Fruit fly (Drosophila melanogaster): ENCODE results near the gene FoxP.

FoxP gene

DNA sequence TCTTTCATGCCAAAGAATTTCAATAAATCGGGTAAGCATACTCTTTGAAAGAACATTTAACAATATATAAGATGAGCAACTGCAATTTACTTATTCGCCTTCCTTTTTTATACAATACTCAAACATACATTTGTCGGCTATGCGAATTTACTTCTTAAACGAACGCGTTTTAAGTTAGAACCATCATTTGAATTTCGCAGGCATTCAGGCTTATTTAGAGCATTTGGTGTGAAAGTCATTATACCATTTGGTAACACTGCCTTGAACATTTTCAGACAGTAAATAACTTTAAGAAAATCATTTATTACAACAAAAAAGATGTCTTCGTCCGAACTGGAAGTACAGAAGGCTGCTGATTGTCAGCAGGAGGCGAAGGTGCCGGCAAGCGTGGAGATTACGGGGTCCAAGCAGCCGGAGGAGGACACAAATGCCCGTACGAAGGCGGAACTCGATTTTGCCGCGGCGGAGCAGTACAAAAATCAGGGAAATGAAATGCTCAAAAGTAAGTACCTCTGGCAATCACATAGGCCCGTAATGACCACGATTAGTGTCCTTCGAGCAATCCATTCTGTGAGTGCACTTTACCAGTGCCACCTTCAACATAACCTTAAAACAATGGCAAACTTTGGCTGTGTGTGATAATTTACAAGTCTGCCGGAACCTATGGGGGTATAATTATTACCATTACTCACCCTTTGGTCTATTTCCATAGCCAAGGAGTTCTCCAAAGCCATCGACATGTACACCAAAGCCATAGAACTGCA, 17.4 kb upstream of the FoxP start:
- TF ChIP-seq CG8478 (optimal IDR thresholded peaks at IDR 0.05) (no peak), CTCF (optimal IDR thresholded peaks at IDR 0.05) (no peak)

DNA sequence ATGACTTTTGCATAAGTTTGCCTTT, 17.0 kb upstream of the FoxP start, which contains the start of gene PpD3:
TSS of gene PpD3 (plus strand) at position 1 of the 25 bp plus-strand sequence.
- TF ChIP-seq CG8478 (optimal IDR thresholded peaks at IDR 0.05), result no peak
- no peak for TF ChIP-seq CTCF (optimal IDR thresholded peaks at IDR 0.05)

DNA sequence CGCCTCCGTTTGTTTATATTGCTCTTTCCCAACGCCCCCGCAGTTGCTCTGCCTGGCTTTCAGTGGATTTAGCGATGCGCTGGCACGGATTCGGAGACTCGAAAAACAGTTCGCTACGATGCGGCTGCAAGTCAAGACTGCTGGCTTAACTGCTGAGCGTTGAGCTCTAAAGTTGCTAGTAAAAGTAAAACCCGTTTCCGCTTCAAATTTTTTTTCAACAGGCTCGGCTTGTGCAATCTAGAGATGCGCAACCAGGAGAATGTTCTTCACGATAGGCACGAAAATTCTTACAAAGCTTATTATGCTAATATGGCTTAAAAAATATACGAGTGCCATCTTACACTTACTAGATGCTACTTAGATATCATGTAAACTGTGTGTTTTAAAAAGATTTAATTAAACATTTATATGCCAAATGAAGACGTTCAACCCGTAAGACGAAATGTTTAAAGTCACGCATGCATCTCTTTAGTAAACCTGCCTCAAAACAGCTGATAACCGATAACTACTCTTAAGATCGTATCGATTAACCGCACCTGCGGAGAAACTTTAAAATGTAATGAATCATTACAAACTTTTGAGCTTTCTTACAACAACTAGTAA, 16.7 kb upstream of the FoxP start, which contains the start of gene CG12948:
TSS of gene CG12948 (minus strand) at position 473 of the 603 bp plus-strand sequence.
- TF ChIP-seq CG8478 (optimal IDR thresholded peaks at IDR 0.05) (no peak), CTCF (optimal IDR thresholded peaks at IDR 0.05) (no peak)

DNA sequence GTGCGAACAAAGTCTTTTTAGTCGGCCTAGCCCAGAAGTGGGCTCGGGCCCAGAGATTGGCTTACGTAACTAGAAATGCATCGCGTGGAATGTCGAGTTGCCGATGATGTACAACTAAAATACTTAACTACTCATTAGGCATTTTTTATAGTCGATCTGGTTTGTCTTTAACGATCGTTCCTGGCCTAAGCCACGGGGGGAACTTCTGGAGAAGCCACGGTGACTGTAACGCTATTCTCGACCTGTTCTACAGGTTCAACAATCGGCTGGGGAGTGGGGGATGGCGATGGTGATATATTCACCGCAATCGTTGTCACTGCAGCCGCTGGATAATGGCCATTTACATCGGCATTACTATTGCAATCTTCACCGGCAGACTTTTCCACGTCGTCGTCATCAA, 15.6 kb upstream of the FoxP start, which contains the start of gene CG34409:
TSS of gene CG34409 (minus strand) at position 101 of the 400 bp plus-strand sequence.
- TF ChIP-seq CG8478 (optimal IDR thresholded peaks at IDR 0.05), result no peak
- no peak for TF ChIP-seq CTCF (optimal IDR thresholded peaks at IDR 0.05)

DNA sequence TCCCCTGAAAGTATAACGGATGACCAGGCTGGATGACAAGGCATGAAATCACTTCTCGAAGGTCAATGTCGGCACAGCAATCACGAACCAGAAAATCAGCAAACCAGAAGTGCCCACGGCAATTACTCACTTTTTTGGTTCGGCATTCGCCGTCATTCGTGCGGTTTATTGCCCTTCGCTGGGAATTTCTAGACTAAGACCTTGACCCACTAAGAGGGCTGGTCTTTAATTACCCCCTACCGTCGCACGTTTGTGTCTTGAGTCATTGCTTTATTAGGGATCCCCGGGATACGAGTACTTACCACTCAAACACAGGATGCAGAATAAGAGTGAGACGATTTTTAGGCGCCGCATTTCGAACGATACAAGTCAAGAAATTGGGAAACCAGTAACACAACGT, 14.8 kb upstream of the FoxP start:
- no peak for TF ChIP-seq CG8478 (optimal IDR thresholded peaks at IDR 0.05)
- TF ChIP-seq CTCF (optimal IDR thresholded peaks at IDR 0.05), result no peak

DNA sequence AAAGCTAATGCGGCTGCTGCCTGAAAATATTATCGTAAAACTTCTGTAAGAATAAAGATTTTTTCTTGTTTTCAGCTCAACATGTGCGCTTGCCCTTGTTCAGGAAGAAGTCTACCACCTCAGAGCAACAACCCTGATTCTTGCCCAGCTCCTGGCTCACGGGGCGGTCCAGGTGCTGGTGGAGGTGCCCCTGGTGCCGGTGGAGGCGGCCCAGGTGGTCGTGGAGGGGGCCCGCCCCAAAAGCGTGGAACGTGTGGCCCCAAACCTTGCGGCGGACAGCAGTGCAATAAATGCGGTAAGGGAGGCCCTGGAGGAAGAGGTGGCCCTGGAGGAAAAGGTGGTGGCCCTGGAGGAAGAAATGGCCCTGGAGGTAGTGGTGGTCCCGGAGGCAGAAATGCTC, 13.3 kb upstream of the FoxP start:
- TF ChIP-seq CTCF (optimal IDR thresholded peaks at IDR 0.05) (no peak), CG8478 (optimal IDR thresholded peaks at IDR 0.05) (no peak)

DNA sequence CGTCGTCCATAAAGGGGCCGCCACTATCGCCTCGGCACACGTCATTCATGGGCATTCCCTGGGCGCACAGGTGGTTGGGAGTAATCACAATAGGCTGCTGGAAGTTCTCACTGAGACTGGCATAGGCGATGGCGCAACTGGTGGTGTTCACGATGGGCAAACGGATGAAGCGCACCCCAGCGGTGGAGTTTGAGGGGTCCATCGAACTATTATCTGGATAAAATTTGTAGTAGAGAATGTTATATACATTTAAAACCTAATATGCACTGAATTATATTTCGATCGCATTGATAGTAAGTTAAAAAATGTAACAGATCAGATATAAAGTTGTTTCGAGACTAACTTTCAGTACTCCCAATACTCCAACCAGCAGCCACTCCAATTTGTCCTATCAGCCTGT, 12.5 kb upstream of the FoxP start, which contains the start of gene CG31415:
TSS of gene CG31415 (plus strand) at position 301 of the 400 bp plus-strand sequence.
- no peak for TF ChIP-seq CG8478 (optimal IDR thresholded peaks at IDR 0.05)
- TF ChIP-seq CTCF (optimal IDR thresholded peaks at IDR 0.05), result no peak

DNA sequence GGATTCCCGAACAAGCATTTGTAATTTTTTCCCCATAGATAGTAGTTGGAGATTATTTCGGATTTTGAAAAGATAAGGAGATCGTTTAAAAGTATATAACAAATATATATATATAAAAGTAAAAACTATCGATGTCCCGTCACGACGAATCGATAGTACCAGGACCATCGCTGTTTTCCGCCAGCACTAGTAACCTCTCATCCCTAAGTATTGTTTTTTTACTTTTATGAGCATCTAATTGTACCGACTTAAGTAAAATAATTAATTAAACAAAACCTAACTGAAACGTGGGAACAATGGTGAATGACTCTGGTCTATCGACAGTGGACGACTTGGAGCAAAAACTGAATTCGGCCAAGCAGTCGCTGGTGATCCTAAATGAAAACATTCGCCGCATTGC, 10.0 kb upstream of the FoxP start, which contains the start of gene Pnn:
TSS of gene Pnn (plus strand) at position 187 of the 400 bp plus-strand sequence.
- TF ChIP-seq CG8478 (optimal IDR thresholded peaks at IDR 0.05), result no peak
- no peak for TF ChIP-seq CTCF (optimal IDR thresholded peaks at IDR 0.05)

DNA sequence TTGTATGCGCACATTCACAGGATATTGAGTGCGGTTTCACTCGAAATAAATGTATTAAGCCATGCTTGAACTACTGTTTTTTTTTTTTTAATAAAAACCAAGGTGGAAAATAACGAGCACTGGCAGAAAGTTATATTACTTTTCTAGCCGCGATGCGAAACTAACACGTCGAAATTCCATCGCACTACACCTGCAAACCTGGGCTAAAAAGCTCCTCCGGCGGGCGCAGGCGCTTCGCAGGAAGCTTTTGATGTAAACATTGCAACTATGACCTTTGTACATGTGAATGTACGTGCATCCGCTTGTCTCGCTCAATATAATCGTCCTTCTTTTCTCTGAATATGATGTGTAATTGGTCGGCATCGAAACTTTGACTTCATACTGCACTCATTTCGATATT, 9.1 kb upstream of the FoxP start, which contains the start of gene side-VII:
TSS of gene side-VII (minus strand) at position 187 of the 400 bp plus-strand sequence.
- no peak for TF ChIP-seq CTCF (optimal IDR thresholded peaks at IDR 0.05)
- no peak for TF ChIP-seq CG8478 (optimal IDR thresholded peaks at IDR 0.05)

DNA sequence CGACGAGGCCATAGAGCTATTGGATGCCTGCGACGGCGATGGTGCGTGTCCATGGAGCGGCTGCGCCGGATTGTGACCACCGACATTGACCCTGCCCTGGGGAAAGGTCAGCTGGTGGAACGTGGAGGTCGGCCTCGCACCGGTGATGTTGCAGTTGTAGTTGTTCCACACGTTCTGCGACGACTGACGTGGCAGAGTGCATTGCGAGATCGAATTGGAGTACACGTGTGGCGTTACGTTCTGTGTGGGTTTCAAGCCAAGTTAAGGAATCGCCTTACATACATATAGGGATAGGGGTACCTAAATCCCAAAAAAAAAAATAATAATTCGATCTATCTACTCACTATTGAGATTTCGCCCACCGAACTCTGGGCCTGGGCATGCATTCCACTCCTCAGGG, 4.5 kb upstream of the FoxP start:
- TF ChIP-seq CG8478 (optimal IDR thresholded peaks at IDR 0.05) (no peak), CTCF (optimal IDR thresholded peaks at IDR 0.05) (no peak)

DNA sequence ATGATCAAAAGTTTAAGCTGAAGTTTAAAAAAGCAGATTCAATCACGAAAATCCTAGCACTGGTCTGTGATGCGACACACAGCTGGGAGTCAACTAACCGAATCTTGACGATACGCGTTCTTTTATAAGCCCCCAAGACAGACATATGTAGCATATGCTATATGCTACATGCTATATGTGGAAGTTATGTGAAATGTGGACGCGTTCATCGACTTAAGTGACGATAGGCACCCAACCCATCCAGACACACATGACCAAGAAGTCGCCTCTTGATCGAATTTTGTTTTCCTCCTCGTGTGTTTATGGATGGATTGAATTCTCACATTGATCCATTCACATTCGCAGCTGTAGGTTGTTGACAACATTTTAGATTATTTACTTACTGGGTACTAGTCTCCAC, 2.5 kb upstream of the FoxP start, which contains the start of gene alphaTub85E:
TSS of gene alphaTub85E (minus strand) at position 101 of the 400 bp plus-strand sequence.
- TF ChIP-seq CTCF (optimal IDR thresholded peaks at IDR 0.05) (no peak), CG8478 (optimal IDR thresholded peaks at IDR 0.05) (no peak)

DNA sequence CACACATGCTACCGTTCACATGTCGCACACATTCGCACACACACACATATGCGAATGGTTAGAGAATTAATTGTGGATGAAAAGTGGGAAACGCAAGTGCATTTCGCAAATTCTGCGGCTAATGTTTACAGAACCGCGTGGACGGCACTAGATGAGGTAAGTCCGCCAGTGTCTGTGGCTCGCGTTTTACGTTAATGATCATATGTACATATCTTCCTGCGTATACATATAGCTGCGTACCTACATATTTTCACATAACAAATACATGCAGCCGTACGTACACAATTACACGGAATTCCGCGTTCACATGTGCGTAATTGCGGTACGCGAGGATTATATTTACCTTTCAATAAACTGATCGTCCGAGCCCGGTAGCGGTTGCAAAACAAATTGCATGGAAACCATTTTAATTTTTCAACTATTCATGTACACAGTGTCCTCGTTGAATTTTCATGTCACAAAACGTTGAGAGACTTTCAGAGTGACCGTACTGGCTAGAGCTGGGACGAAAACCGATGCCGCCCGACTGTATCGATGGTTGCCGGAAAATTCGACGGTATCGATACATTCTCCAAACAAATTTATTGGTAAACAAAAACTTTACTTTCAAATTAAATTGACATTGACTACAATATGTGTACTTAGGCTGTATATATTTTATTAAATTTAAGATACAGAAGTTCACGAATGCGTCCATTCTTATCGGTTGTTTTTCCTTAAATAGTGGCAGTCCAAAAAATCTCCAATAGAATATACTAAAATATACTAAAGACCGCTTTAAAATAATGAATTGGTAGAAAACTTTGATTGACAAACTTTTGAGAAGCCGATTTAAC, 5.3 kb downstream of the FoxP start, which contains the start of gene hyd:
TSS of gene hyd (minus strand) at position 495 of the 836 bp plus-strand sequence.
- TF ChIP-seq CG8478 (optimal IDR thresholded peaks at IDR 0.05), result no peak
- no peak for TF ChIP-seq CTCF (optimal IDR thresholded peaks at IDR 0.05)

DNA sequence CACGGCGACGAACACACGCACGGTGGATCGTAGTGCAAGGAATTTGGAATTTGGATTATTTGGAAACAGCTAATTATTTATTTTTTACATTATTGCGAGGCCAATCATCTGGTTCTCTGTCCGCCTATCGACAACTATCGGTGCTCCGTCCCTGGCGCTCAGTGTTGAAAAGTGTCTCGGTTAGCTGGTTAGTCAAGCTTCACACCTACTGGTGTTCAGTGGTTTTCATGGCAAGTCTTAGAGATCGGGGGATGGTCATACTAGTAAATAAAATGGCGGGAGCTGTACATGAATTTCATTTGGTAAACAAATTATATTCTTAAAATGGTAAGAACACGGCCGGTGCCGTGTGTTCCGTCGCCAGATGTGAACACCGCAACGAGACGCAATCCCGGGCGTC, 19.8 kb downstream of the FoxP start, which contains the start of the genes trbd and dmt:
TSS of gene trbd (minus strand) at position 152 of the 400 bp plus-strand sequence.
TSS of gene dmt (plus strand) at position 257 of the 400 bp plus-strand sequence.
- TF ChIP-seq CTCF (optimal IDR thresholded peaks at IDR 0.05), result peak; percentile 44 to 65
- no peak for TF ChIP-seq CG8478 (optimal IDR thresholded peaks at IDR 0.05)

DNA sequence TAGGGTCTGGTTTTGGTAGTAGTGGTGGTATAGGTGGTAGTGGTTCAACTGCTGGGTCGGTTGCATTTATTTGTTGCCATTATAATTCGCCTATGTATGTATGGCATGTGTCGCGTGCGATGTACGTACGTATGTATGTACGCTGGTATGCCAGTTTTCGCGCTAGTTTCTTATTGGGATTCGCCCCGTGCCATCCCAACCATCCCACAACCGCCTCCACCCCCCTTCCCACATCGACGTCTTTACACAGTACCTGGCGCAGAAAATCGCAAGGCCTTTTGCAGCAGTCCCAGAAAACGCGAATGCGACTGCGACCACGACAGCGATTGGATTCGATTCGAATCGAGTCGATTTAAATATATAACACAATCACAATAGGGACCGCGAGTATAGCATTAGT, 20.4 kb downstream of the FoxP start:
- TF ChIP-seq CTCF (optimal IDR thresholded peaks at IDR 0.05), result no peak
- TF ChIP-seq CG8478 (optimal IDR thresholded peaks at IDR 0.05), result no peak

DNA sequence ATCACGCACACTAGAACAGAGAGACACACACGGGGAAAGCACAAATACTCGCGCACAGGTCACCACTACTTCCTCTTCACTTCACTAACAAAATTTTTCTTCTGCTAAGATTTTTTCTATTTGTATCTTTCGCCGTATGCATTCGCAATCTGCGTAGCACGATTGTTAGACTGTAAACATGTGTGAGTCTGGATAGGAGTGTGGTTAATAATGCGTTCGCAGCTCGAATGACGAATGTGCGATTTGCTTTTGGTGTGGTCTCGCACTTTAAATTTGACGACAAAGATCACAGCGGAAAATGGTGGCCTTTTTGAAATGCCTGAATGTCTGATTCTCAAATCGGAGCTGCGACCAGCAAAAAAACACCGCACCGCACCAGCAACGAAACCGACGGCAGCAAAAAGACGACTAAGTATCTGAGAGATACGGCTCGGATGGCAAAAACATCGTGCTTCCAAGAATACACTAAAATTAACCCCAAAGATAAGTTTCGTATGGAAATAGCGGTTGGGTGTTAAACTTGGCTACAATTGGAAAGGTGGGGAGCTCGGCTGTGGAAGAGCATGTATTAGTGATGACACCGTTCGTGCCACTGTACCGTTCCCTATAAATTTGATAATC, 25.6 kb downstream of the FoxP start, which contains the start of gene Unc-115a:
TSS of gene Unc-115a (minus strand) at position 410 of the 621 bp plus-strand sequence.
- no peak for TF ChIP-seq CG8478 (optimal IDR thresholded peaks at IDR 0.05)
- peak; percentile 69 to 72 for TF ChIP-seq CTCF (optimal IDR thresholded peaks at IDR 0.05)
